Worm (Caenorhabditis elegans) whole organism, L1 larva: ENCODE measurements around the gene C44E12.1.

Experiments
- C04F5.9 ChIP-seq: sonication (generic microtip); optimal IDR thresholded peaks from 2 replicates; lab custom pipeline; 2016; ENCODE audit warnings: missing genetic modification characterization, missing compliant biosample characterization
- ama-1 ChIP-seq: fragments of 150-350 bp; optimal IDR thresholded peaks from 2 replicates; lab custom pipeline; 2014
- blmp-1 ChIP-seq: fragments of 150-350 bp; optimal IDR thresholded peaks from 2 replicates; lab custom pipeline; 2014; ENCODE audit warnings: missing biosample characterization, missing genetic modification characterization
- ceh-63 ChIP-seq: fragments of 200-800 bp; sonication (Bioruptor generic); optimal IDR thresholded peaks from 2 replicates; lab custom pipeline; 2018; ENCODE audit warnings: mild to moderate bottlenecking, missing genetic modification characterization, missing compliant biosample characterization
- ceh-90 ChIP-seq: sonication (generic microtip); optimal IDR thresholded peaks from 2 replicates; lab custom pipeline; 2016; ENCODE audit warnings: missing genetic modification characterization, missing compliant biosample characterization
- ces-1 ChIP-seq: fragments of 150-350 bp; optimal IDR thresholded peaks from 2 replicates; lab custom pipeline; 2014; ENCODE audit warnings: missing biosample characterization, missing genetic modification reagents, missing genetic modification characterization
- dpl-1 ChIP-seq, 3 experiments: fragments of 150-350 bp in 2 of 3; sonication (generic microtip) in 1 of 3; optimal IDR thresholded peaks; 2 replicates each; lab custom pipeline; 2014 to 2017; ENCODE audit warnings: missing biosample characterization in 3 of 3, missing genetic modification characterization in 3 of 3, missing genetic modification reagents in 3 of 3
- efl-1 ChIP-seq, 4 experiments: fragments of 150-350 bp; optimal IDR thresholded peaks in 3 of 4; peaks in 1 of 4; 1 replicate in 1 of 4; 2 replicates in 3 of 4; lab custom pipeline; 2014; ENCODE audit warnings: missing biosample characterization in 2 of 4, missing genetic modification characterization in 2 of 4, missing genetic modification reagents in 2 of 4
- efl-3 ChIP-seq: fragments of 200-800 bp; sonication (Bioruptor generic); optimal IDR thresholded peaks from 2 replicates; lab custom pipeline; 2018; ENCODE audit warnings: mild to moderate bottlenecking, missing genetic modification characterization, missing compliant biosample characterization
- egl-13 ChIP-seq: sonication (generic microtip); optimal IDR thresholded peaks from 2 replicates; lab custom pipeline; 2016; ENCODE audit warnings: missing genotype, missing genetic modification reagents, missing genetic modification characterization, missing compliant biosample characterization
- elt-2 ChIP-seq: sonication (generic microtip); optimal IDR thresholded peaks from 2 replicates; lab custom pipeline; 2016; ENCODE audit warnings: missing genetic modification characterization, mild to moderate bottlenecking, inconsistent platforms, missing compliant biosample characterization, missing genetic modification reagents
- elt-3 ChIP-seq, 6 experiments: fragments of 150-350 bp in 1 of 6; sonication (generic microtip); optimal IDR thresholded peaks; 2 replicates each; lab custom pipeline; 2017 to 2018; ENCODE audit warnings: missing biosample characterization in 6 of 6, missing genetic modification characterization in 6 of 6, inconsistent platforms in 1 of 6
- fkh-10 ChIP-seq: sonication (generic microtip); optimal IDR thresholded peaks from 2 replicates; lab custom pipeline; 2017; ENCODE audit warnings: missing biosample characterization, missing genetic modification reagents, missing genetic modification characterization
- fkh-4 ChIP-seq: sonication (generic microtip); optimal IDR thresholded peaks from 2 replicates; lab custom pipeline; 2016; ENCODE audit warnings: missing compliant biosample characterization, missing genetic modification characterization, borderline replicate concordance
- fos-1 ChIP-seq: fragments of 150-350 bp; optimal IDR thresholded peaks from 2 replicates; lab custom pipeline; 2014; ENCODE audit warnings: missing biosample characterization, missing genetic modification characterization
- hlh-17 ChIP-seq: fragments of 200-800 bp; sonication (Bioruptor generic); optimal IDR thresholded peaks from 2 replicates; lab custom pipeline; 2018; ENCODE audit warnings: missing genetic modification characterization, mild to moderate bottlenecking, missing compliant biosample characterization, moderate library complexity, borderline replicate concordance
- hlh-4 ChIP-seq: sonication (generic microtip); optimal IDR thresholded peaks from 2 replicates; lab custom pipeline; 2016; ENCODE audit warnings: mild to moderate bottlenecking, missing genetic modification characterization, missing compliant biosample characterization
- isw-1 ChIP-seq: fragments of 200-800 bp; sonication (Bioruptor generic); IDR thresholded peaks from 2 replicates; pipeline ENCODE4 v1.3.6; 2022; ENCODE audit warnings: missing genetic modification characterization, missing compliant biosample characterization
- lin-13 ChIP-seq: fragments of 150-350 bp; optimal IDR thresholded peaks from 2 replicates; lab custom pipeline; 2014; ENCODE audit warnings: missing biosample characterization, missing genetic modification reagents, missing genetic modification characterization
- lin-14 ChIP-seq: fragments of 200-800 bp; sonication (Bioruptor generic); optimal IDR thresholded peaks from 2 replicates; lab custom pipeline; 2018; ENCODE audit warnings: mild to moderate bottlenecking, missing genetic modification characterization, moderate library complexity, missing compliant biosample characterization
- lin-35 ChIP-seq, 2 experiments: fragments of 150-350 bp; optimal IDR thresholded peaks; 2 replicates each; lab custom pipeline; 2014; ENCODE audit warnings: missing biosample characterization in 2 of 2, missing genetic modification characterization in 2 of 2, missing genetic modification reagents in 2 of 2
- lsy-2 ChIP-seq, 2 experiments: fragments of 150-350 bp; optimal IDR thresholded peaks; 2 replicates each; lab custom pipeline; 2014; ENCODE audit warnings: missing biosample characterization in 2 of 2, missing genetic modification characterization in 2 of 2
- mdl-1 ChIP-seq, 2 experiments: fragments of 150-350 bp; optimal IDR thresholded peaks; 2 replicates each; lab custom pipeline; 2014 to 2017; ENCODE audit warnings: missing biosample characterization in 2 of 2, missing genetic modification characterization in 2 of 2, inconsistent platforms in 1 of 2
- mef-2 ChIP-seq: fragments of 150-350 bp; optimal IDR thresholded peaks from 2 replicates; lab custom pipeline; 2014; ENCODE audit warnings: missing biosample characterization, missing genetic modification characterization
- nhr-11 ChIP-seq: fragments of 150-350 bp; optimal IDR thresholded peaks from 2 replicates; lab custom pipeline; 2014; ENCODE audit warnings: missing biosample characterization, missing genetic modification characterization
- nhr-19 ChIP-seq: fragments of 200-800 bp; sonication (Bioruptor generic); conservative IDR thresholded peaks from 2 replicates; pipeline ENCODE4 v1.3.6; 2022; ENCODE audit warnings: missing genetic modification characterization, missing compliant biosample characterization
- nhr-20 ChIP-seq: sonication (generic microtip); optimal IDR thresholded peaks from 2 replicates; lab custom pipeline; 2016; ENCODE audit warnings: mild to moderate bottlenecking, missing genetic modification characterization, missing compliant biosample characterization
- nhr-237 ChIP-seq: fragments of 150-350 bp; optimal IDR thresholded peaks from 2 replicates; lab custom pipeline; 2014; ENCODE audit warnings: missing biosample characterization, missing genetic modification characterization
- nhr-47 ChIP-seq: sonication (generic microtip); optimal IDR thresholded peaks from 2 replicates; lab custom pipeline; 2016; ENCODE audit warnings: mild to moderate bottlenecking, missing genetic modification characterization, moderate library complexity, missing compliant biosample characterization
- nhr-71 ChIP-seq: sonication (generic microtip); optimal IDR thresholded peaks from 2 replicates; lab custom pipeline; 2016; ENCODE audit warnings: mild to moderate bottlenecking, missing genetic modification characterization, moderate library complexity, missing compliant biosample characterization
- nhr-84 ChIP-seq: sonication (generic microtip); optimal IDR thresholded peaks from 2 replicates; lab custom pipeline; 2017; ENCODE audit warnings: missing biosample characterization, missing genetic modification characterization
- nhr-85 ChIP-seq: sonication (generic microtip); peaks from one replicate; lab custom pipeline; 2016; ENCODE audit warnings: missing genetic modification characterization, inconsistent platforms, missing compliant biosample characterization
- nhr-90 ChIP-seq: sonication (generic microtip); optimal IDR thresholded peaks from 2 replicates; lab custom pipeline; 2016; ENCODE audit warnings: mild to moderate bottlenecking, missing genetic modification characterization, missing compliant biosample characterization; ENCODE audit not compliant: poor library complexity
- pag-3 ChIP-seq: sonication (generic microtip); optimal IDR thresholded peaks from 2 replicates; lab custom pipeline; 2017; ENCODE audit warnings: missing genetic modification characterization, mild to moderate bottlenecking, missing compliant biosample characterization, antibody characterized with exemption, borderline replicate concordance; ENCODE audit not compliant: insufficient read depth
- pax-3 ChIP-seq: fragments of 200-800 bp; sonication (Bioruptor generic); optimal IDR thresholded peaks from 2 replicates; lab custom pipeline; 2018; ENCODE audit warnings: mild to moderate bottlenecking, missing genetic modification characterization, moderate library complexity, missing compliant biosample characterization
- pqm-1 ChIP-seq: sonication (generic microtip); optimal IDR thresholded peaks from 3 replicates; lab custom pipeline; 2017; ENCODE audit warnings: missing biosample characterization, missing genetic modification characterization
- rnt-1 ChIP-seq: sonication (generic microtip); optimal IDR thresholded peaks from 2 replicates; lab custom pipeline; 2016; ENCODE audit warnings: mild to moderate bottlenecking, missing genetic modification characterization, moderate library complexity, missing compliant biosample characterization
- skn-1 ChIP-seq: fragments of 150-350 bp; optimal IDR thresholded peaks from 2 replicates; lab custom pipeline; 2014; ENCODE audit warnings: missing biosample characterization, missing genetic modification characterization
- sptf-1 ChIP-seq: fragments of 150-350 bp; optimal IDR thresholded peaks from 2 replicates; lab custom pipeline; 2014; ENCODE audit warnings: missing biosample characterization, missing genetic modification characterization
- sup-37 ChIP-seq: fragments of 200-800 bp; sonication (Bioruptor generic); optimal IDR thresholded peaks from 2 replicates; lab custom pipeline; 2018; ENCODE audit warnings: mild to moderate bottlenecking, missing genetic modification characterization, missing compliant biosample characterization
- tlp-1 ChIP-seq: fragments of 150-350 bp; optimal IDR thresholded peaks from 2 replicates; lab custom pipeline; 2014; ENCODE audit warnings: missing biosample characterization, missing genetic modification characterization
- unc-130 ChIP-seq: fragments of 150-350 bp; optimal IDR thresholded peaks from 2 replicates; lab custom pipeline; 2017; ENCODE audit warnings: missing biosample characterization, missing genetic modification characterization, inconsistent platforms
- zag-1 ChIP-seq: fragments of 150-350 bp; optimal IDR thresholded peaks from 2 replicates; lab custom pipeline; 2014; ENCODE audit warnings: missing biosample characterization, missing genetic modification characterization
- zip-4 ChIP-seq: fragments of 200-800 bp; sonication (Bioruptor generic); optimal IDR thresholded peaks from 2 replicates; lab custom pipeline; 2018; ENCODE audit warnings: mild to moderate bottlenecking, missing genetic modification characterization, moderate library complexity, missing compliant biosample characterization
- ztf-11 ChIP-seq, 2 experiments: sonication (generic microtip); optimal IDR thresholded peaks; 2 replicates each; lab custom pipeline; 2016 to 2017; ENCODE audit warnings: missing genetic modification characterization in 2 of 2, missing biosample characterization in 1 of 2, missing compliant biosample characterization in 1 of 2
- ztf-4 ChIP-seq: fragments of 150-350 bp; optimal IDR thresholded peaks from 2 replicates; lab custom pipeline; 2014; ENCODE audit warnings: missing biosample characterization, missing genetic modification characterization

C44E12.1 gene

DNA sequence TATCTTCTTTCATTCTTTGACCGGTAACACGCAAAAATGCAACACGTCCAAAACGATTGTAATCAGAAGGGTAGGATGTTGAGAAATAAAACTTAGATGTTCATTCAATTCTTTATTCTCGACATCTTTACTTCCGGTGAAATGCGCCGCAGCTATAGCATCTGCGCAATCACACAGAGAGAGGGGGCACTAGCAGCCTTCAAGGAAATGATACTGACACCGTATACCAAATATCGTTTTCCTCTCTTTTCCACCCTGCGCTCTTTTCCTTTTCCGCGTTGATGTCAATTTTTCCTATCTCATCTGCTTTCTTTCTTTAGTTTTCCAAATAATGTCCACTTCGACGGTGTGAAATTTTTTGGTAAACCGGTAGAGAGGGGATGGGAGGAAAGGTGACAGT lies 6.0 kb upstream of the C44E12.1 start (continued):
- TF ChIP-seq zip-4 (GFP tag; lab: Kevin White, UChicago) (no peak), mef-2 (no peak), ztf-11 (tag; optimal IDR thresholded peaks at IDR 0.05; lab: Kevin White, UChicago) (no peak), nhr-20 (tag; lab: Kevin White, UChicago) (peak; percentile 36), nhr-19 (GFP tag; lab: Robert Waterston, UW) (0 out of 2 replicates have a peak, but pooled peaks have one; percentile 4), ceh-63 (no peak), unc-130 (tag; lab: Kevin White, UChicago) (no peak), lin-13 (GFP tag; lab: Kevin White, UChicago) (no peak), elt-2 (tag; lab: Kevin White, UChicago) (no peak), zag-1 (tag; lab: Kevin White, UChicago) (no peak), nhr-90 (tag; lab: Kevin White, UChicago) (peak; percentile 27), C04F5.9 (tag; lab: Kevin White, UChicago) (no peak), efl-1 (optimal IDR thresholded peaks at IDR 0.05; lab: Kevin White, UChicago) (no peak), efl-1 (GFP tag; optimal IDR thresholded peaks at IDR 0.05 in 1 of 2; lab: Kevin White, UChicago) (no peak), hlh-17 (GFP tag; lab: Kevin White, UChicago) (no peak), ztf-4 (tag; lab: Kevin White, UChicago) (no peak), nhr-11 (tag; lab: Kevin White, UChicago) (no peak), ces-1 (GFP tag; lab: Kevin White, UChicago) (no peak)

DNA sequence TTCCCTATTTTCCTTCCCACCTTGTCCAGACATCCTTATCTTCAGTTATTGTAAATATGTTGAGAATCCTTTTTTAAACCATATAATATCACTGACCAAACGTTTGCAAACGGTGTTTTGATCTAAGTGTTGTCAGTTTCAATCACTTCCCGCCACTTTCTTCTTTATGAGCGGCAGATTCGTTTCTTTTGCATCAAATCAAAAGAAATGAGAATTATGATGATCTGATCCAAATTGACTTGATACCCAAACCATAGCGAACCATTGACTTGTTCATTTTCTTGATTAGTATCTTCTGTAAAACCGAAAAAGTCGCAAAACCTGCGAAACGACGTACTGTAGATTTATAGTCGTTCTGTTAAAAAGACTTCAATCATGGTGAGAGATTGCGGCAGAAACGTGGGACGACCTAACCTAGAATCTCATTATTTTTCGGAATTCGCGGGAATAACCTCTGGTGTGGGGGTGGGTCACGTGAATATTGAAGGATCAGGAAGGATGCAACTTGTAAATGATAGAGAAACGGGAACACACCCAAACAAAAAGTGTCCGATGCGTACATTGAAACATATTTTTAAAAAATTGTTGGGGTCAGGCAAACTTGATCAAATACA lies 2.7 kb upstream of the C44E12.1 start:
- peak; percentile 49 for TF ChIP-seq lin-14 (GFP tag; lab: Kevin White, UChicago)
- TF ChIP-seq fkh-10 (GFP tag; lab: Kevin White, UChicago): no peak
- TF ChIP-seq egl-13 (tag; lab: Kevin White, UChicago): no peak
- TF ChIP-seq nhr-47 (tag; lab: Kevin White, UChicago): no peak
- TF ChIP-seq nhr-84 (tag; lab: Kevin White, UChicago): no peak
- peak; percentile 78 for TF ChIP-seq nhr-85 (tag; lab: Kevin White, UChicago)
- TF ChIP-seq skn-1: no peak
- TF ChIP-seq sptf-1 (tag; lab: Kevin White, UChicago): no peak
- peak; percentile 28 for TF ChIP-seq nhr-20 (tag; lab: Kevin White, UChicago)
- TF ChIP-seq blmp-1 (tag; lab: Kevin White, UChicago): peak; percentile 68
- peak in 1 of 2 experiments; percentile 35 for TF ChIP-seq mdl-1 (tag; optimal IDR thresholded peaks at IDR 0.05; lab: Kevin White, UChicago)
- TF ChIP-seq sup-37 (GFP tag; lab: Kevin White, UChicago): no peak
- no peak for TF ChIP-seq pag-3 (tag; lab: Kevin White, UChicago)
- TF ChIP-seq nhr-71 (tag; lab: Kevin White, UChicago): peak; percentile 5
- TF ChIP-seq nhr-237 (tag; lab: Kevin White, UChicago): no peak
- TF ChIP-seq lsy-2 (tag; optimal IDR thresholded peaks at IDR 0.05; lab: Kevin White, UChicago): peak in 1 of 2 experiments; percentile 3

DNA sequence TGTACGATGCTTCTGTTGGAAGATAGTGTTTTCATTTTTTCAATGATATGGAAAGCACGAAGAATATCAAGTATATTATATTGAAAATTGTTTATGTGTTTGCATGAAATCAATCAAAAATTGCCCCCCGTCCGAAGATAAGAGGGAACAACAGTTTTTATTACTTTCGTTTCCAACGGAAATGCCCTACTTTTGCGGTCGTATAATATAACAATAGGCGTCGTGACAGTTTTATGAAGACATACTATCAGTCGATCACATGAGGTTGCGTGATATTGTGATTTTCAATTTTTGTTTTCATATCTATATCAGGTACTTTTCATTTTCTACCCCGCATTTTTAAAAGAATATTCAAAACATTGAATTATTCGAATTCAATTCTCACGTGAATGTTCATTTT lies 698 bp upstream of the C44E12.1 start:
- peak in 2 of 6 experiments; percentile 29 to 68 for TF ChIP-seq elt-3 (tag; optimal IDR thresholded peaks at IDR 0.05; lab: Kevin White, UChicago)
- TF ChIP-seq efl-3 (GFP tag; lab: Kevin White, UChicago): no peak
- TF ChIP-seq fos-1 (tag; lab: Kevin White, UChicago): no peak
- peak in 1 of 2 experiments; percentile 40 for TF ChIP-seq lin-35 (GFP tag; optimal IDR thresholded peaks at IDR 0.05; lab: Kevin White, UChicago)
- TF ChIP-seq lin-13 (GFP tag; lab: Kevin White, UChicago): no peak
- TF ChIP-seq ama-1 (lab: Kevin White, UChicago): no peak
- peak; percentile 51 for TF ChIP-seq nhr-90 (tag; lab: Kevin White, UChicago)
- TF ChIP-seq rnt-1 (tag; lab: Kevin White, UChicago): no peak
- TF ChIP-seq blmp-1 (tag; lab: Kevin White, UChicago): peak; percentile 88
- no peak for TF ChIP-seq pax-3 (tag; lab: Kevin White, UChicago)
- TF ChIP-seq hlh-4 (tag; lab: Kevin White, UChicago): no peak
- no peak for TF ChIP-seq tlp-1 (tag; lab: Kevin White, UChicago)
- TF ChIP-seq lin-14 (GFP tag; lab: Kevin White, UChicago): peak; percentile 49
- no peak for TF ChIP-seq C04F5.9 (tag; lab: Kevin White, UChicago)
- TF ChIP-seq pqm-1 (tag; lab: Kevin White, UChicago): no peak
- no peak for TF ChIP-seq isw-1 (GFP tag; lab: Robert Waterston, UW)
- TF ChIP-seq nhr-85 (tag; lab: Kevin White, UChicago): peak; percentile 82
- TF ChIP-seq ceh-90 (tag; lab: Kevin White, UChicago): no peak
- no peak for TF ChIP-seq nhr-11 (tag; lab: Kevin White, UChicago)
- TF ChIP-seq fkh-4 (tag; lab: Kevin White, UChicago): no peak
- no peak for TF ChIP-seq dpl-1 (GFP tag; optimal IDR thresholded peaks at IDR 0.05; lab: Kevin White, UChicago)
- no peak for TF ChIP-seq efl-1 (optimal IDR thresholded peaks at IDR 0.05; lab: Kevin White, UChicago)
- TF ChIP-seq efl-1 (GFP tag; optimal IDR thresholded peaks at IDR 0.05 in 1 of 2; lab: Kevin White, UChicago): no peak
- peak; percentile 29 for TF ChIP-seq nhr-20 (tag; lab: Kevin White, UChicago)
- TF ChIP-seq unc-130 (tag; lab: Kevin White, UChicago): no peak
